In the genomic region with DNA sequence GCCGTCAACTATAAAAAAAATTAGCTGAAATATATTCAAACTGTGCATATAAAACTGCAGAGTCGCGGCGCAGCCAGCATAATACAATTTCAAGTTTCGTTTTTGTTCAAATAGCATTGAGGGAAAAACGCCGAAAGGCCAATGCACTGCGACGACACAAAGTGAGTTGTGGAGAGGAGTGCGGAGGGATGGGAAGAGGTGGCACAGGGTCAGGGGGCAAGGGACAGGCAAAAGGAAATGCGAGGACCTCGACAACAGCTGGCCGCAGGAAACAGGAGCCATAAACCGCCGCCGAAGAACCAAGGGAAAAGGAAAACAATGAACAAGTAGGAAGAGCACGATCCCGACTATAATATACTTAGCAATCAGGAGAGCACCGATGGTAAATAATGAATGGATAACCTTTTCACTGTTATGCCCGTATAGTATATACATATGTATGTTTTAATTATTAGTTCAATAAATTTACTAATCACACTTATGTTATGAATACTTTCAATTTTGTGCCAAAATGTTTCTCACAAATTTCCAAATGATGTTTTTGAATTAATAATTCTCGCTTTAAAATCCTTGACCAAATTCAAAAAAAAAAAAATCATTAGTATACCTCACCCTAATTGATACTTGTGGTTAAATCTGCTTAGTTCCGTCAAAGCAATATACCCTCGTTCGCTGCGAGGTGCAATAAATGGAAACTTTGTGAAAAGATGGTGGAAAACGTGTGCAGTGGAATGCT, we compare ENCODE assay signal across 1 fruit fly cellular context.
A peak's percentile ranks its signal among the peaks of the same experiment; 100 is the strongest.
TF ChIP-seq lines count a peak whose summit lies in the region.

No protein-coding gene starts in this region.

TF ChIP-seq in whole organism, embryonic, 481 proteins besides CTCF, POLR2A, EP300 and RAD21 (continued from another document):
- no peak for TF ChIP-seq sima (GFP tag; optimal IDR thresholded peaks at IDR 0.05; lab: Kevin White, UChicago)
- TF ChIP-seq Mrtf (GFP tag; IDR thresholded peaks at IDR 0.05; lab: Robert Waterston, UW) = no peak
- no peak for TF ChIP-seq Fer1 (GFP tag; optimal IDR thresholded peaks at IDR 0.05; lab: Kevin White, UChicago)
- TF ChIP-seq Ptx1 (GFP tag; IDR thresholded peaks at IDR 0.05; lab: Robert Waterston, UW) = no peak
- TF ChIP-seq bcd (GFP tag; optimal IDR thresholded peaks at IDR 0.05; lab: Kevin White, UChicago) = no peak
- TF ChIP-seq Rfx (GFP tag; IDR thresholded peaks at IDR 0.05; lab: Robert Waterston, UW) = no peak
- peak; percentile 49 for TF ChIP-seq fd102C (GFP tag; optimal IDR thresholded peaks at IDR 0.05; lab: Kevin White, UChicago)
- no peak for TF ChIP-seq CG42726 (GFP tag; IDR thresholded peaks at IDR 0.05; lab: Robert Waterston, UW; ENCODE audit: partially characterized antibody)
- no peak for TF ChIP-seq hth (optimal IDR thresholded peaks at IDR 0.05; lab: Kevin White, UChicago)
- peak; percentile 4 for TF ChIP-seq Sox100B (GFP tag; optimal IDR thresholded peaks at IDR 0.05; lab: Kevin White, UChicago)
- TF ChIP-seq ssp (GFP tag; IDR thresholded peaks at IDR 0.05; lab: Robert Waterston, UW) = no peak
- no peak for TF ChIP-seq E2f2 (GFP tag; IDR thresholded peaks at IDR 0.05; lab: Robert Waterston, UW)
- no peak for TF ChIP-seq B-H1 (GFP tag; IDR thresholded peaks at IDR 0.05; lab: Robert Waterston, UW)
- TF ChIP-seq da (GFP tag; optimal IDR thresholded peaks at IDR 0.05; lab: Kevin White, UChicago) = no peak
- no peak for TF ChIP-seq CG34422 (GFP tag; IDR thresholded peaks at IDR 0.05; lab: Robert Waterston, UW)
